Worm (Caenorhabditis elegans) whole organism, L1 larva: ENCODE data around the gene clc-23.

Experiments used
- efl-1 ChIP-seq, 4 experiments: fragments of 150-350 bp; optimal IDR thresholded peaks in 3 of 4; peaks in 1 of 4; 1 replicate in 1 of 4; 2 replicates in 3 of 4; lab custom pipeline; 2014; ENCODE audit warnings: missing biosample characterization in 2 of 4, missing genetic modification characterization in 2 of 4, missing genetic modification reagents in 2 of 4
- elt-3 ChIP-seq, 6 experiments: fragments of 150-350 bp in 1 of 6; sonication (generic microtip); optimal IDR thresholded peaks; 2 replicates each; lab custom pipeline; 2017 to 2018; ENCODE audit warnings: missing biosample characterization in 6 of 6, missing genetic modification characterization in 6 of 6, inconsistent platforms in 1 of 6
- nhr-237 ChIP-seq: fragments of 150-350 bp; optimal IDR thresholded peaks from 2 replicates; lab custom pipeline; 2014; ENCODE audit warnings: missing biosample characterization, missing genetic modification characterization

DNA sequence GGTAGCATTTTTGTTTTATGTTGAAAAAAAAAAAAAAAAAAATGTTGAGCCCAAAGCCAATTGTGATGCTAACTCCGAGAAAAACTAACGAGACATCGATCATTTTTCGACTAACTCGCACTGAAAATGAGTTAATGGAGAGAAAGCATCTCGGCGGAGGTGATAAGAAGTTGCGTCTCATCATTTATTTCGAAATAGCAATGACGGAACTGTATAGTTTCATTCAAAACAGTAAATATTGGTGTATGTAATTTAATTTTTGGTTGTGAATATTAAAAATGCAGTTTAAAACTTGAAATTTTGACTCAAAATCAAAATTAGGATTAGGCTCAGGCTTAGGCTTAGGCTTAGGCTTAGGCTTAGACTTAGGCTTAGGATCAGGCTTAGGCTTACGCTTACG, 5.5 kb downstream of the clc-23 start, which contains the start of gene clc-25:
- TF ChIP-seq efl-1 (optimal IDR thresholded peaks at IDR 0.05; lab: Kevin White, UChicago): no peak
- no peak for TF ChIP-seq efl-1 (GFP tag; optimal IDR thresholded peaks at IDR 0.05 in 1 of 2; lab: Kevin White, UChicago)
- no peak for TF ChIP-seq elt-3 (tag; optimal IDR thresholded peaks at IDR 0.05; lab: Kevin White, UChicago)
- no peak for TF ChIP-seq nhr-237
